Worm (Caenorhabditis elegans): ENCODE measurements around the gene tbx-37.

DNA sequence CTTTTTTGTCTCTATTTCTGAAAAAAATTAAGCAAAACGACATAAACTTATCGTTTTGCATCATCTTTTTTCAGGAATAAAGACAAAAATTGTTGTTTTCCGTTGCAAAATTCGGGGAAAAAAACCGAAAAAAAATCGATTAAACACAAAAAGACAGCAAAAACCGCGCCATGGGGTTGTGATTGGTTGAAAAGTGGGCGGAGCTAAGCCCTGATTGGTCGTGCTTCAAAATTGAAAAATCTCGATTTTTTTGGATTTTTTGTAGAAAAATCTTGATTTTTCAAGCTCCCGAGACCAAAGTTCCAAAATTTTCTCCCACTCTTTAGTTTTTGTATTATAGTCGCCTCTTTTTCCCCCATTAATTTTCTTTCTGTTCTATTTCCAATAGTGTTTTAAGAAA, 11.4 kb upstream of the tbx-37 start:
- TF ChIP-seq spr-3 (GFP tag; optimal IDR thresholded peaks at IDR 0.05) = no peak
- no peak for TF ChIP-seq snpc-4 (tag; optimal IDR thresholded peaks at IDR 0.05)
- no peak for TF ChIP-seq ztf-11 (tag; optimal IDR thresholded peaks at IDR 0.05)
- no peak for TF ChIP-seq vab-7 (GFP tag; IDR thresholded peaks at IDR 0.05)
- TF ChIP-seq php-3 (GFP tag; IDR thresholded peaks at IDR 0.05) = no peak
- TF ChIP-seq mdl-1 (tag; optimal IDR thresholded peaks at IDR 0.05) = no peak
- no peak for TF ChIP-seq nhr-10 (tag; optimal IDR thresholded peaks at IDR 0.05)
- TF ChIP-seq nhr-77 (tag; optimal IDR thresholded peaks at IDR 0.05) = no peak
- TF ChIP-seq Y48G9A.11 (GFP tag; IDR thresholded peaks at IDR 0.05) = no peak
